Worm (Caenorhabditis elegans) whole organism, late embryonic: ENCODE results near the gene F09G8.10.

ENCODE experiments used
- elt-2 ChIP-seq: sonication (generic microtip); optimal IDR thresholded peaks from 2 replicates; lab custom pipeline; 2016; ENCODE audit warnings: missing genetic modification reagents, missing genetic modification characterization, missing compliant biosample characterization
- nhr-11 ChIP-seq: fragments of 150-350 bp; optimal IDR thresholded peaks from 2 replicates; lab custom pipeline; 2014; ENCODE audit warnings: missing biosample characterization, missing genetic modification characterization
- sox-4 ChIP-seq: sonication (generic microtip); optimal IDR thresholded peaks from 2 replicates; lab custom pipeline; 2017; ENCODE audit warnings: mild to moderate bottlenecking, missing genetic modification characterization, inconsistent platforms, missing compliant biosample characterization

ce11 chrIII:8271676-8272225 lies at the start of gene F09G8.10, which contains the start of gene mps-4:
- no peak for TF ChIP-seq elt-2
- TF ChIP-seq nhr-11 = no peak
- TF ChIP-seq sox-4 = no peak
